Worm (Caenorhabditis elegans) whole organism, early embryonic: ENCODE measurements around the gene rpy-1.

Experiments
- B0310.2 ChIP-seq: sonication (generic microtip); optimal IDR thresholded peaks from 2 replicates; lab custom pipeline; 2016; ENCODE audit warnings: mild to moderate bottlenecking, missing genetic modification characterization, missing compliant biosample characterization
- F13C5.2 ChIP-seq: sonication (generic microtip); optimal IDR thresholded peaks from 2 replicates; lab custom pipeline; 2017; ENCODE audit warnings: mild to moderate bottlenecking, missing genetic modification characterization, inconsistent platforms, missing compliant biosample characterization
- aly-1 ChIP-seq: sonication (generic microtip); optimal IDR thresholded peaks from 2 replicates; lab custom pipeline; 2016; ENCODE audit warnings: missing genetic modification characterization, missing compliant biosample characterization
- ama-1 ChIP-seq: fragments of 150-350 bp; optimal IDR thresholded peaks from 2 replicates; lab custom pipeline; 2014
- ceh-13 ChIP-seq: fragments of 200-800 bp; sonication (Bioruptor generic); optimal IDR thresholded peaks from 2 replicates; lab custom pipeline; 2018; ENCODE audit warnings: mild to moderate bottlenecking, missing genetic modification characterization, missing compliant biosample characterization
- ceh-36 ChIP-seq: sonication (generic microtip); optimal IDR thresholded peaks from 2 replicates; lab custom pipeline; 2016; ENCODE audit warnings: missing genetic modification characterization, inconsistent platforms, missing compliant biosample characterization
- ets-7 ChIP-seq: sonication (generic microtip); optimal IDR thresholded peaks from 2 replicates; lab custom pipeline; 2016; ENCODE audit warnings: missing genotype, missing genetic modification characterization, missing compliant biosample characterization
- flt-1 ChIP-seq: fragments of 200-800 bp; sonication (Bioruptor generic); IDR thresholded peaks from 2 replicates; pipeline ENCODE4 v1.3.6; 2022; ENCODE audit warnings: missing genetic modification characterization, missing compliant biosample characterization
- hmbx-1 ChIP-seq: sonication (generic microtip); optimal IDR thresholded peaks from 2 replicates; lab custom pipeline; 2016; ENCODE audit warnings: mild to moderate bottlenecking, missing genetic modification characterization, missing compliant biosample characterization
- hmg-4 ChIP-seq: fragments of 200-800 bp; sonication (Bioruptor generic); optimal IDR thresholded peaks from 2 replicates; lab custom pipeline; 2018; ENCODE audit warnings: mild to moderate bottlenecking, missing genetic modification characterization, missing compliant biosample characterization
- hnd-1 ChIP-seq: sonication (generic microtip); optimal IDR thresholded peaks from 2 replicates; lab custom pipeline; 2016; ENCODE audit warnings: missing genetic modification characterization, missing compliant biosample characterization
- pes-1 ChIP-seq: fragments of 200-800 bp; sonication (Bioruptor generic); IDR thresholded peaks from 2 replicates; pipeline ENCODE4 v1.3.6; 2022; ENCODE audit warnings: missing genetic modification reagents, missing genetic modification characterization, missing compliant biosample characterization
- scrt-1 ChIP-seq: fragments of 200-800 bp; sonication (Bioruptor generic); IDR thresholded peaks from 2 replicates; pipeline ENCODE4 v1.3.6; 2022; ENCODE audit warnings: missing genetic modification characterization, missing compliant biosample characterization
- sea-1 ChIP-seq: fragments of 200-800 bp; sonication (Bioruptor generic); conservative IDR thresholded peaks from 2 replicates; pipeline ENCODE4 v1.3.6; 2022; ENCODE audit warnings: missing genetic modification characterization, missing compliant biosample characterization
- tbx-11 ChIP-seq: fragments of 200-800 bp; sonication (Bioruptor generic); IDR thresholded peaks from 2 replicates; pipeline ENCODE4 v1.3.6; 2022; ENCODE audit warnings: missing genetic modification characterization, missing compliant biosample characterization
- tbx-37 ChIP-seq: fragments of 200-800 bp; sonication (Bioruptor generic); conservative IDR thresholded peaks from 2 replicates; pipeline ENCODE4 v1.3.6; 2022; ENCODE audit warnings: missing genetic modification reagents, missing genetic modification characterization, missing compliant biosample characterization
- tra-4 ChIP-seq: sonication (generic microtip); optimal IDR thresholded peaks from 2 replicates; lab custom pipeline; 2017; ENCODE audit warnings: missing genetic modification characterization, missing compliant biosample characterization

Gene rpy-1

ce11 chrII:6713832-6714342, 8.4 kb upstream of the rpy-1 start, which contains the start of gene dpy-2:
Gene dpy-2, plus strand, starts transcription at chrII:6714292.
- TF ChIP-seq ceh-13: no peak

- TF ChIP-seq ama-1: no peak
- TF ChIP-seq hmbx-1 (tag; lab: Kevin White, UChicago): no peak
- no peak for TF ChIP-seq tbx-11
- no peak for TF ChIP-seq hmg-4 (GFP tag; lab: Kevin White, UChicago)
- no peak for TF ChIP-seq sea-1
Measured at ce11 chrII:6713003-6713402, 7.6 kb upstream of the rpy-1 start.

ce11 chrII:6712177-6712981, 6.9 kb upstream of the rpy-1 start, which contains the start of the genes dpy-10 and T14B4.19:
Gene dpy-10, minus strand, starts transcription at chrII:6712227.
Gene T14B4.19, minus strand, starts transcription at chrII:6712931.
- no peak for TF ChIP-seq hmbx-1 (tag; lab: Kevin White, UChicago)
- TF ChIP-seq ceh-36: peak; percentile 19
- no peak for TF ChIP-seq B0310.2 (tag; lab: Kevin White, UChicago)
- TF ChIP-seq tbx-37: no peak
- no peak for TF ChIP-seq F13C5.2 (tag; lab: Kevin White, UChicago)

ce11 chrII:6710596-6710995, 5.2 kb upstream of the rpy-1 start:
- TF ChIP-seq aly-1 (tag; lab: Kevin White, UChicago) (peak; percentile 4), ama-1 (no peak), ceh-36 (peak; percentile 9)

- no peak for TF ChIP-seq ceh-36
- TF ChIP-seq aly-1 (tag; lab: Kevin White, UChicago): no peak
- no peak for TF ChIP-seq tbx-11
- no peak for TF ChIP-seq ceh-13
- no peak for TF ChIP-seq scrt-1
Measured at ce11 chrII:6709680-6710079, 4.2 kb upstream of the rpy-1 start.

- TF ChIP-seq ama-1 (no peak), ets-7 (no peak), pes-1 (GFP tag; lab: Robert Waterston, UW) (no peak), F13C5.2 (tag; lab: Kevin White, UChicago) (no peak), aly-1 (tag; lab: Kevin White, UChicago) (no peak), ceh-36 (no peak), ceh-13 (no peak), flt-1 (GFP tag; lab: Robert Waterston, UW) (no peak), B0310.2 (tag; lab: Kevin White, UChicago) (no peak), scrt-1 (no peak), tra-4 (tag; lab: Kevin White, UChicago) (no peak), sea-1 (no peak), hmg-4 (GFP tag; lab: Kevin White, UChicago) (no peak), tbx-11 (no peak), hnd-1 (no peak), hmbx-1 (tag; lab: Kevin White, UChicago) (no peak)
Measured at ce11 chrII:6708980-6709379, 3.5 kb upstream of the rpy-1 start.

- TF ChIP-seq tra-4 (tag; lab: Kevin White, UChicago) (no peak), B0310.2 (tag; lab: Kevin White, UChicago) (no peak), ceh-36 (no peak), tbx-37 (no peak), ets-7 (no peak), hmg-4 (GFP tag; lab: Kevin White, UChicago) (no peak), tbx-11 (no peak), pes-1 (GFP tag; lab: Robert Waterston, UW) (no peak)
Measured at ce11 chrII:6707496-6708260, 2.2 kb upstream of the rpy-1 start.

- no peak for TF ChIP-seq hmg-4 (GFP tag; lab: Kevin White, UChicago)
- TF ChIP-seq ceh-13: no peak
- no peak for TF ChIP-seq tra-4 (tag; lab: Kevin White, UChicago)
- no peak for TF ChIP-seq hmbx-1 (tag; lab: Kevin White, UChicago)
- TF ChIP-seq B0310.2 (tag; lab: Kevin White, UChicago): no peak
Measured at ce11 chrII:6706552-6707091, 1.2 kb upstream of the rpy-1 start.

ce11 chrII:6701497-6701896, 3.9 kb downstream of the rpy-1 start, which contains the start of gene C18H9.6:
Gene C18H9.6, minus strand, starts transcription at chrII:6701625.
- no peak for TF ChIP-seq scrt-1
- no peak for TF ChIP-seq ceh-36
- no peak for TF ChIP-seq pes-1 (GFP tag; lab: Robert Waterston, UW)
- no peak for TF ChIP-seq hmg-4 (GFP tag; lab: Kevin White, UChicago)
